In the genomic region with DNA sequence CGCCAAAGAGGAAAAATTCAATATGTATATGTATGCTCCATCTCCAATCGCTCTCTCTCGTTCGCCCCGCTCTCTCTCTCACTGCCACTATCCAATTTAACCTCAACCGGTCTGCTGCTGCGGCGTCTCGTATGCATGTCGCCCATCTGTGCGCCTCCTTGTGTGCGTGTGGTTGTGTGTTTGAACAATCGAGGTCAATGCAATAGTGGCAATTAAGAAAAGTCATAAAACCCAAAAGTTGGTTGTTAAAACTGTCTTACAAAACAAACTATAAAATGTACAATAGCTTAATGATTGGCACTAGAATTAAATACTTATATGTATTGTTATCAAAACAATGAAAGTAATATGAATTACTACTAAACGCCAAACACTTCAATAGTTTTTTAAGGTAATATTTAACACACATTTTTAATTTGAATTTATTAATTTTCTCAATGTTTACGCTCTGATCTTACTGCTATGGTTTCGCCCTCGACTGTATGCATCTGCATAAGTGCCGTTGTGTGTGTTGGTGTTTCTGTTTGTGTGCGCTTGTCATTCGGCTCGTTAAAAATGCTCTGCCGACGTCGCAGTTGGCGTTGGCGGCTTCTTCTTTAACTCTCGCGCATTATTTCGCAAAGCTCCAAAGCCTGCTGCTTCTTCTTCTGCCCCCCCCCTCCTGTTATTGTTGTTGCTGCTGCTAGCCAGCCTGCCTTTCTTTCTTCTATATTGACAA, we compare ENCODE assay signal across 5 fruit fly cellular contexts.
TF ChIP-seq lines count a peak whose summit lies in the region.

No protein-coding gene starts in this region.

- peak; percentile 71 for TF ChIP-seq CTCF in whole organism, embryonic (GFP tag; optimal IDR thresholded peaks at IDR 0.05; lab: Kevin White, UChicago)

TF ChIP-seq in whole organism, adult, 20 proteins besides CTCF, POLR2A, EP300 and RAD21 (continues in another document):
- TF ChIP-seq CG7045 (GFP tag; optimal IDR thresholded peaks at IDR 0.05; lab: Kevin White, UChicago): peak; percentile 98
- peak; percentile 96 for TF ChIP-seq bab1 (GFP tag; optimal IDR thresholded peaks at IDR 0.05; lab: Kevin White, UChicago)
- peak; percentile 84 for TF ChIP-seq Mnt (GFP tag; optimal IDR thresholded peaks at IDR 0.05; lab: Kevin White, UChicago)
- TF ChIP-seq CG12768 (GFP tag; optimal IDR thresholded peaks at IDR 0.05; lab: Kevin White, UChicago): peak; percentile 98
- TF ChIP-seq Hr96 (GFP tag; optimal IDR thresholded peaks at IDR 0.05; lab: Kevin White, UChicago): peak; percentile 88
- TF ChIP-seq ovo (GFP tag; optimal IDR thresholded peaks at IDR 0.05; lab: Kevin White, UChicago): peak; percentile 81
- TF ChIP-seq pad (GFP tag; optimal IDR thresholded peaks at IDR 0.05; lab: Kevin White, UChicago): peak; percentile 89
- peak; percentile 90 for TF ChIP-seq CG14711 (tag; optimal IDR thresholded peaks at IDR 0.05; lab: Kevin White, UChicago)
- TF ChIP-seq cic (GFP tag; optimal IDR thresholded peaks at IDR 0.05; lab: Kevin White, UChicago): peak; percentile 90
- TF ChIP-seq CG11617 (GFP tag; optimal IDR thresholded peaks at IDR 0.05; lab: Kevin White, UChicago): peak; percentile 99
- peak; percentile 77 for TF ChIP-seq CG1620 (GFP tag; optimal IDR thresholded peaks at IDR 0.05; lab: Kevin White, UChicago)
- no peak for TF ChIP-seq CG5204 (GFP tag; optimal IDR thresholded peaks at IDR 0.05; lab: Kevin White, UChicago)
- TF ChIP-seq cnc (optimal IDR thresholded peaks at IDR 0.05; lab: Kevin White, UChicago): no peak
- TF ChIP-seq tj (GFP tag; optimal IDR thresholded peaks at IDR 0.05; lab: Kevin White, UChicago): peak; percentile 91
- TF ChIP-seq Clk (GFP tag; optimal IDR thresholded peaks at IDR 0.05; lab: Kevin White, UChicago): peak; percentile 93
- TF ChIP-seq Crg-1 (GFP tag; optimal IDR thresholded peaks at IDR 0.05; lab: Kevin White, UChicago): peak; percentile 88

TF ChIP-seq in whole organism, embryonic, 481 proteins besides CTCF, POLR2A, EP300 and RAD21 (continues in another document):
- TF ChIP-seq CG14860 (GFP tag; IDR thresholded peaks at IDR 0.05; lab: Robert Waterston, UW; ENCODE audit: partially characterized antibody) (no peak), so (GFP tag; IDR thresholded peaks at IDR 0.05; lab: Robert Waterston, UW) (peak; percentile 93), CG5245 (GFP tag; optimal IDR thresholded peaks at IDR 0.05; lab: Kevin White, UChicago) (peak; percentile 88), CG12391 (tag; optimal IDR thresholded peaks at IDR 0.05; lab: Kevin White, UChicago) (peak; percentile 99), hth (optimal IDR thresholded peaks at IDR 0.05; lab: Kevin White, UChicago) (no peak), CG34376 (GFP tag; optimal IDR thresholded peaks at IDR 0.05; lab: Kevin White, UChicago) (peak; percentile 96), CG12942 (GFP tag; optimal IDR thresholded peaks at IDR 0.05; lab: Kevin White, UChicago) (peak; percentile 89), CG17186 (GFP tag; optimal IDR thresholded peaks at IDR 0.05; lab: Kevin White, UChicago) (peak; percentile 89), jumu (GFP tag; optimal IDR thresholded peaks at IDR 0.05; lab: Kevin White, UChicago) (peak; percentile 91), gcm (GFP tag; optimal IDR thresholded peaks at IDR 0.05; lab: Kevin White, UChicago) (peak; percentile 99), CG2129 (GFP tag; IDR thresholded peaks at IDR 0.05; lab: Robert Waterston, UW; ENCODE audit: partially characterized antibody) (no peak), Oli (tag; optimal IDR thresholded peaks at IDR 0.05; lab: Kevin White, UChicago) (peak; percentile 98), CG10979 (tag; optimal IDR thresholded peaks at IDR 0.05; lab: Kevin White, UChicago) (peak; percentile 99), CG4730 (GFP tag; IDR thresholded peaks at IDR 0.05; lab: Robert Waterston, UW) (peak; percentile 87), CG3163 (GFP tag; optimal IDR thresholded peaks at IDR 0.05; lab: Kevin White, UChicago) (peak; percentile 33), CG6813 (GFP tag; optimal IDR thresholded peaks at IDR 0.05; lab: Kevin White, UChicago) (peak; percentile 98)

TF ChIP-seq in whole organism, prepupa, 60 proteins besides CTCF, POLR2A, EP300 and RAD21 (continues in another document):
- TF ChIP-seq net (GFP tag; optimal IDR thresholded peaks at IDR 0.05; lab: Kevin White, UChicago) (peak; percentile 99), CG7368 (GFP tag; optimal IDR thresholded peaks at IDR 0.05; lab: Kevin White, UChicago) (peak; percentile 96), Ets96B (tag; optimal IDR thresholded peaks at IDR 0.05; lab: Kevin White, UChicago) (peak; percentile 99), CG11902 (GFP tag; optimal IDR thresholded peaks at IDR 0.05; lab: Kevin White, UChicago) (peak; percentile 96), CG8319 (GFP tag; optimal IDR thresholded peaks at IDR 0.05; lab: Kevin White, UChicago) (peak; percentile 98), Eip75B (GFP tag; optimal IDR thresholded peaks at IDR 0.05; lab: Kevin White, UChicago) (peak; percentile 98), CG3032 (tag; optimal IDR thresholded peaks at IDR 0.05; lab: Kevin White, UChicago) (peak; percentile 99), vri (GFP tag; optimal IDR thresholded peaks at IDR 0.05; lab: Kevin White, UChicago) (peak; percentile 95), cyc (GFP tag; optimal IDR thresholded peaks at IDR 0.05; lab: Kevin White, UChicago) (peak; percentile 96), Hr38 (GFP tag; optimal IDR thresholded peaks at IDR 0.05; lab: Kevin White, UChicago) (peak; percentile 40), Sox14 (GFP tag; optimal IDR thresholded peaks at IDR 0.05; lab: Kevin White, UChicago) (peak; percentile 97), CG11762 (GFP tag; optimal IDR thresholded peaks at IDR 0.05; lab: Kevin White, UChicago; ENCODE audit: insufficient read depth) (peak; percentile 98), CG10669 (GFP tag; optimal IDR thresholded peaks at IDR 0.05; lab: Kevin White, UChicago) (peak; percentile 98), OdsH (GFP tag; optimal IDR thresholded peaks at IDR 0.05; lab: Kevin White, UChicago) (peak; percentile 98), CG31627 (GFP tag; optimal IDR thresholded peaks at IDR 0.05; lab: Kevin White, UChicago) (peak; percentile 95), dac (GFP tag; optimal IDR thresholded peaks at IDR 0.05; lab: Kevin White, UChicago) (peak; percentile 93), CG4318 (GFP tag; optimal IDR thresholded peaks at IDR 0.05; lab: Kevin White, UChicago) (peak; percentile 98)

TF ChIP-seq in whole organism, pupa, 21 proteins besides CTCF, POLR2A, EP300 and RAD21 (continues in another document):
- peak; percentile 83; the same call in 1 of the 2 replicates for TF ChIP-seq CG10348 (GFP tag; IDR thresholded peaks at IDR 0.05; lab: Robert Waterston, UW)
- peak; percentile 98 for TF ChIP-seq D1 (tag; optimal IDR thresholded peaks at IDR 0.05; lab: Kevin White, UChicago)
- peak; percentile 97 for TF ChIP-seq Pif1B (GFP tag; optimal IDR thresholded peaks at IDR 0.05; lab: Kevin White, UChicago)
- TF ChIP-seq CG13204 (GFP tag; optimal IDR thresholded peaks at IDR 0.05; lab: Kevin White, UChicago): peak; percentile 96
- TF ChIP-seq gl (tag; optimal IDR thresholded peaks at IDR 0.05; lab: Kevin White, UChicago): peak; percentile 97
- TF ChIP-seq CG14655 (GFP tag; optimal IDR thresholded peaks at IDR 0.05; lab: Kevin White, UChicago): peak; percentile 99
- peak; percentile 94 for TF ChIP-seq CG32121 (GFP tag; IDR thresholded peaks at IDR 0.05; lab: Robert Waterston, UW)
- peak; percentile 99 for TF ChIP-seq CG9948 (tag; optimal IDR thresholded peaks at IDR 0.05; lab: Kevin White, UChicago)
- TF ChIP-seq Pif1A (GFP tag; optimal IDR thresholded peaks at IDR 0.05; lab: Kevin White, UChicago): peak; percentile 97
- TF ChIP-seq CG12605 (GFP tag; IDR thresholded peaks at IDR 0.05; lab: Robert Waterston, UW): peak; percentile 94
- TF ChIP-seq Ets98B (GFP tag; IDR thresholded peaks at IDR 0.05; lab: Robert Waterston, UW): peak; percentile 91
- TF ChIP-seq Snoo (tag; optimal IDR thresholded peaks at IDR 0.05; lab: Kevin White, UChicago): peak; percentile 98
- TF ChIP-seq EcR (GFP tag; optimal IDR thresholded peaks at IDR 0.05; lab: Kevin White, UChicago): peak; percentile 68
- TF ChIP-seq CG34367 (tag; optimal IDR thresholded peaks at IDR 0.05; lab: Kevin White, UChicago): peak; percentile 98
- TF ChIP-seq CG8159 (tag; optimal IDR thresholded peaks at IDR 0.05; lab: Kevin White, UChicago): peak; percentile 99
- peak; percentile 99 for TF ChIP-seq CG15710 (tag; optimal IDR thresholded peaks at IDR 0.05; lab: Kevin White, UChicago)
- peak; percentile 93 for TF ChIP-seq rn (GFP tag; IDR thresholded peaks at IDR 0.05; lab: Robert Waterston, UW)
- peak; percentile 99 for TF ChIP-seq CG8301 (tag; optimal IDR thresholded peaks at IDR 0.05; lab: Kevin White, UChicago)

TF ChIP-seq in whole organism, wandering third instar larva, 38 proteins besides CTCF, POLR2A, EP300 and RAD21 (continues in another document):
- peak; percentile 93 for TF ChIP-seq sage (GFP tag; optimal IDR thresholded peaks at IDR 0.05; lab: Kevin White, UChicago)
- peak; percentile 99 for TF ChIP-seq fru (GFP tag; optimal IDR thresholded peaks at IDR 0.05; lab: Kevin White, UChicago)
- peak; percentile 68 for TF ChIP-seq GATAd (GFP tag; optimal IDR thresholded peaks at IDR 0.05; lab: Kevin White, UChicago)
- TF ChIP-seq lola (GFP tag; optimal IDR thresholded peaks at IDR 0.05; lab: Kevin White, UChicago): no peak
- TF ChIP-seq Hr83 (GFP tag; optimal IDR thresholded peaks at IDR 0.05; lab: Kevin White, UChicago; ENCODE audit: poor library complexity, severe bottlenecking): peak; percentile 67
- TF ChIP-seq Rel (GFP tag; optimal IDR thresholded peaks at IDR 0.05; lab: Kevin White, UChicago): peak; percentile 89
- TF ChIP-seq Rel (tag; optimal IDR thresholded peaks at IDR 0.05; lab: Kevin White, UChicago): peak; percentile 89
- TF ChIP-seq brk (GFP tag; optimal IDR thresholded peaks at IDR 0.05; lab: Kevin White, UChicago): peak; percentile 95
- peak; percentile 98 for TF ChIP-seq rgr (GFP tag; optimal IDR thresholded peaks at IDR 0.05; lab: Kevin White, UChicago)
- peak; percentile 69 to 99 for TF ChIP-seq foxo (GFP tag; optimal IDR thresholded peaks at IDR 0.05; lab: Kevin White, UChicago)
- TF ChIP-seq CG32264 (GFP tag; optimal IDR thresholded peaks at IDR 0.05; lab: Kevin White, UChicago): peak; percentile 77
- TF ChIP-seq dl (GFP tag; optimal IDR thresholded peaks at IDR 0.05; lab: Kevin White, UChicago; ENCODE audit: insufficient read depth in 1 of 2, partially characterized antibody in 2 of 2): peak; percentile 25 to 71
- TF ChIP-seq sv (GFP tag; optimal IDR thresholded peaks at IDR 0.05; lab: Kevin White, UChicago): peak; percentile 92
- peak; percentile 97 for TF ChIP-seq dmrt93B (GFP tag; optimal IDR thresholded peaks at IDR 0.05; lab: Kevin White, UChicago)
- peak; percentile 96 for TF ChIP-seq CG9705 (GFP tag; optimal IDR thresholded peaks at IDR 0.05; lab: Kevin White, UChicago)
- no peak for TF ChIP-seq Hr78 (GFP tag; optimal IDR thresholded peaks at IDR 0.05; lab: Kevin White, UChicago)
- TF ChIP-seq Jra (GFP tag; optimal IDR thresholded peaks at IDR 0.05; lab: Kevin White, UChicago): peak; percentile 93
- TF ChIP-seq OdsH (GFP tag; optimal IDR thresholded peaks at IDR 0.05; lab: Kevin White, UChicago): peak; percentile 98
- TF ChIP-seq br (GFP tag; optimal IDR thresholded peaks at IDR 0.05; lab: Kevin White, UChicago): peak; percentile 97
- TF ChIP-seq dsf (GFP tag; optimal IDR thresholded peaks at IDR 0.05; lab: Kevin White, UChicago; ENCODE audit: borderline replicate concordance): peak; percentile 88
